Fruit fly (Drosophila melanogaster) whole organism, embryonic: ENCODE results near the gene CG9691.

Source experiments
- Ada2b ChIP-seq: fragments of 200-800 bp; sonication (Bioruptor generic); IDR thresholded peaks from 2 replicates; pipeline ENCODE4 v1.3.6; 2022; ENCODE audit warnings: missing biosample characterization, missing genetic modification characterization
- Asciz ChIP-seq: fragments of 200-800 bp; sonication (Bioruptor generic); optimal IDR thresholded peaks from 2 replicates; lab custom pipeline; 2017; ENCODE audit warnings: missing biosample characterization, mild to moderate bottlenecking, missing genetic modification characterization, missing genetic modification reagents
- Awh ChIP-seq: fragments of 200-800 bp; sonication (Bioruptor generic); IDR thresholded peaks from 2 replicates; pipeline ENCODE4, ENCODE4 v1.3.6; 2022; ENCODE audit warnings: missing biosample characterization, missing genetic modification characterization
- CG10565 ChIP-seq: fragments of 200-800 bp; sonication (Bioruptor generic); optimal IDR thresholded peaks from 3 replicates; lab custom pipeline; 2016; ENCODE audit warnings: missing biosample characterization, mild to moderate bottlenecking, missing genetic modification characterization
- CG1233 ChIP-seq: fragments of 200-800 bp; sonication (Bioruptor generic); optimal IDR thresholded peaks from 4 replicates; lab custom pipeline; 2018; ENCODE audit warnings: missing biosample characterization, mild to moderate bottlenecking, missing genetic modification characterization
- CG12744 ChIP-seq: fragments of 200-800 bp; sonication (Bioruptor generic); optimal IDR thresholded peaks from 2 replicates; lab custom pipeline; 2016; ENCODE audit warnings: missing biosample characterization, missing genetic modification characterization
- CG12769 ChIP-seq: fragments of 200-800 bp; sonication (Bioruptor generic); optimal IDR thresholded peaks from 2 replicates; lab custom pipeline; 2019; ENCODE audit warnings: missing biosample characterization, mild to moderate bottlenecking, missing genetic modification characterization, moderate library complexity
- CG14860 ChIP-seq: fragments of 200-800 bp; sonication (Bioruptor generic); IDR thresholded peaks from 3 replicates; pipeline ENCODE4 v1.3.6; 2022; ENCODE audit warnings: missing biosample characterization, missing genetic modification characterization; ENCODE audit not compliant: partially characterized antibody
- CG15269 ChIP-seq: fragments of 200-800 bp; sonication (Bioruptor generic); optimal IDR thresholded peaks from 2 replicates; lab custom pipeline; 2018; ENCODE audit warnings: missing biosample characterization, mild to moderate bottlenecking, missing genetic modification characterization, moderate library complexity
- CG17328 ChIP-seq: fragments of 200-800 bp; sonication (Bioruptor generic); IDR thresholded peaks from 2 replicates; pipeline ENCODE4 v1.3.6; 2022; ENCODE audit warnings: missing biosample characterization, missing genetic modification characterization
- CG2129 ChIP-seq: fragments of 200-800 bp; sonication (Bioruptor generic); IDR thresholded peaks from 2 replicates; pipeline ENCODE4 v1.3.6; 2022; ENCODE audit warnings: missing biosample characterization, missing genetic modification characterization; ENCODE audit not compliant: partially characterized antibody
- CG3163 ChIP-seq: fragments of 200-800 bp; sonication (Bioruptor generic); optimal IDR thresholded peaks from 3 replicates; lab custom pipeline; 2016; ENCODE audit warnings: missing biosample characterization, missing genetic modification characterization
- CG4360 ChIP-seq: fragments of 200-800 bp; sonication (Bioruptor generic); IDR thresholded peaks from 2 replicates; pipeline ENCODE4 v1.3.6; 2022; ENCODE audit warnings: missing biosample characterization, missing genetic modification characterization
- CG4707 ChIP-seq: fragments of 200-800 bp; sonication (Bioruptor generic); optimal IDR thresholded peaks from 2 replicates; lab custom pipeline; 2018; ENCODE audit warnings: missing biosample characterization, mild to moderate bottlenecking, missing genetic modification characterization, moderate library complexity
- CG6683 ChIP-seq: fragments of 200-800 bp; sonication (Bioruptor generic); optimal IDR thresholded peaks from 2 replicates; lab custom pipeline; 2017; ENCODE audit warnings: missing biosample characterization, mild to moderate bottlenecking, missing genetic modification characterization, missing genetic modification reagents
- CG7271 ChIP-seq: fragments of 200-800 bp; sonication (Bioruptor generic); optimal IDR thresholded peaks from 2 replicates; lab custom pipeline; 2018; ENCODE audit warnings: missing biosample characterization, mild to moderate bottlenecking, missing genetic modification characterization, moderate library complexity
- CG7357 ChIP-seq: fragments of 200-800 bp; sonication (Bioruptor generic); IDR thresholded peaks from 3 replicates; pipeline ENCODE4 v1.3.6; 2022; ENCODE audit warnings: missing biosample characterization, missing genetic modification characterization
- CG7556 ChIP-seq: fragments of 200-800 bp; sonication (Bioruptor generic); optimal IDR thresholded peaks from 2 replicates; lab custom pipeline; 2017; ENCODE audit warnings: missing biosample characterization, mild to moderate bottlenecking, missing genetic modification characterization
- CG8359 ChIP-seq: fragments of 200-800 bp; sonication (Bioruptor generic); optimal IDR thresholded peaks from 2 replicates; lab custom pipeline; 2017; ENCODE audit warnings: missing biosample characterization, mild to moderate bottlenecking, missing genetic modification characterization, borderline replicate concordance
- CG9932 ChIP-seq: fragments of 200-800 bp; sonication (Bioruptor generic); IDR thresholded peaks from 2 replicates; pipeline ENCODE4 v1.3.6; 2022; ENCODE audit warnings: missing biosample characterization, missing genetic modification characterization
- Dref ChIP-seq: fragments of 200-800 bp; sonication (Bioruptor generic); IDR thresholded peaks from 2 replicates; pipeline ENCODE4 v1.3.6; 2022; ENCODE audit warnings: missing biosample characterization, missing genetic modification characterization
- E2f1 ChIP-seq: fragments of 200-800 bp; sonication (Bioruptor generic); IDR thresholded peaks from 2 replicates; pipeline ENCODE4 v1.3.6; 2022; ENCODE audit warnings: missing biosample characterization, missing genetic modification characterization
- Eip74EF ChIP-seq, 2 experiments: fragments of 200-800 bp in 1 of 2; fragments of >200 bp in 1 of 2; sonication (Bioruptor generic) in 1 of 2; optimal IDR thresholded peaks; 2 replicates each; lab custom pipeline; 2017 to 2019; ENCODE audit warnings: missing biosample characterization in 2 of 2, missing genetic modification characterization in 2 of 2, mild to moderate bottlenecking in 1 of 2, moderate library complexity in 1 of 2
- Fer3 ChIP-seq: fragments of 200-800 bp; sonication (Bioruptor generic); optimal IDR thresholded peaks from 2 replicates; lab custom pipeline; 2018; ENCODE audit warnings: missing biosample characterization, mild to moderate bottlenecking, missing genetic modification characterization, moderate library complexity
- Hmx ChIP-seq: fragments of 200-800 bp; sonication (Bioruptor generic); optimal IDR thresholded peaks from 2 replicates; lab custom pipeline; 2016; ENCODE audit warnings: missing biosample characterization, missing genetic modification characterization
- Hsf ChIP-seq: fragments of 200-800 bp; sonication (Bioruptor generic); optimal IDR thresholded peaks from 3 replicates; lab custom pipeline; 2016; ENCODE audit warnings: missing biosample characterization, missing genetic modification characterization
- Lim3 ChIP-seq: fragments of 200-800 bp; sonication (Bioruptor generic); IDR thresholded peaks from 2 replicates; pipeline ENCODE4 v1.3.6; 2022; ENCODE audit warnings: missing biosample characterization, missing genetic modification characterization
- Med ChIP-seq: fragments of 200-800 bp; sonication (Bioruptor generic); peaks from one replicate; lab custom pipeline; 2016; ENCODE audit warnings: missing biosample characterization, missing genetic modification characterization, mild to moderate bottlenecking, inconsistent platforms, moderate library complexity
- Mrtf ChIP-seq: fragments of 200-800 bp; sonication (Bioruptor generic); IDR thresholded peaks from 3 replicates; pipeline ENCODE4 v1.3.6; 2022; ENCODE audit warnings: missing biosample characterization, missing genetic modification characterization
- NFAT ChIP-seq: fragments of 200-800 bp; sonication (Bioruptor generic); IDR thresholded peaks from 2 replicates; pipeline ENCODE4 v1.3.6; 2022; ENCODE audit warnings: missing biosample characterization, missing genetic modification characterization
- Optix ChIP-seq: fragments of 200-800 bp; sonication (Bioruptor generic); IDR thresholded peaks from 3 replicates; pipeline ENCODE4 v1.3.6; 2022; ENCODE audit warnings: missing biosample characterization, missing genetic modification characterization
- ap ChIP-seq: fragments of 200-800 bp; sonication (Bioruptor generic); IDR thresholded peaks from 2 replicates; pipeline ENCODE4 v1.3.6; 2022; ENCODE audit warnings: missing biosample characterization, missing genetic modification characterization
- ato ChIP-seq: fragments of 200-800 bp; sonication (Bioruptor generic); IDR thresholded peaks from 2 replicates; pipeline ENCODE4 v1.3.6; 2022; ENCODE audit warnings: missing biosample characterization, missing genetic modification characterization; ENCODE audit not compliant: partially characterized antibody
- bab2 ChIP-seq: fragments of 200-800 bp; sonication (Bioruptor generic); optimal IDR thresholded peaks from 2 replicates; lab custom pipeline; 2016; ENCODE audit warnings: missing biosample characterization, missing genetic modification characterization
- btn ChIP-seq: fragments of 200-800 bp; sonication (Bioruptor generic); optimal IDR thresholded peaks from 2 replicates; lab custom pipeline; 2016; ENCODE audit warnings: missing biosample characterization, missing genetic modification characterization
- croc ChIP-seq: fragments of 200-800 bp; sonication (Bioruptor generic); conservative IDR thresholded peaks from 3 replicates; pipeline ENCODE4 v1.3.6; 2022; ENCODE audit warnings: missing biosample characterization, missing genetic modification characterization
- crol ChIP-seq: fragments of 200-800 bp; sonication (Bioruptor generic); IDR thresholded peaks from 2 replicates; pipeline ENCODE4 v1.3.6; 2022; ENCODE audit warnings: missing biosample characterization, missing genetic modification characterization
- eve ChIP-seq, 2 experiments: fragments of >200 bp; optimal IDR thresholded peaks; 2 replicates each; lab custom pipeline; 2017; ENCODE audit warnings: missing biosample characterization in 2 of 2, missing genetic modification characterization in 2 of 2
- gcm2 ChIP-seq: fragments of 200-800 bp; sonication (Bioruptor generic); optimal IDR thresholded peaks from 2 replicates; lab custom pipeline; 2016; ENCODE audit warnings: missing biosample characterization, missing genetic modification characterization
- grn ChIP-seq: fragments of 200-800 bp; sonication (Bioruptor generic); optimal IDR thresholded peaks from 3 replicates; lab custom pipeline; 2017; ENCODE audit warnings: missing biosample characterization, missing genetic modification characterization
- hb ChIP-seq: fragments of 200-800 bp; sonication (Bioruptor generic); IDR thresholded peaks from 3 replicates; pipeline ENCODE4 v1.3.6; 2022; ENCODE audit warnings: missing biosample characterization, missing genetic modification characterization; ENCODE audit not compliant: partially characterized antibody
- otp ChIP-seq: fragments of 200-800 bp; sonication (Bioruptor generic); IDR thresholded peaks from 3 replicates; pipeline ENCODE4, ENCODE4 v1.3.6; 2022; ENCODE audit warnings: missing biosample characterization, missing genetic modification characterization
- pum ChIP-seq: fragments of 200-800 bp; sonication (Bioruptor generic); optimal IDR thresholded peaks from 2 replicates; lab custom pipeline; 2016; ENCODE audit warnings: missing biosample characterization, missing genetic modification characterization
- sc ChIP-seq, 3 experiments: fragments of >200 bp in 2 of 3; fragments of 200-800 bp in 1 of 3; sonication (Bioruptor generic) in 1 of 3; optimal IDR thresholded peaks; 2 replicates in 2 of 3; 3 replicates in 1 of 3; lab custom pipeline; 2017; ENCODE audit warnings: mild to moderate bottlenecking in 1 of 3, missing biosample characterization in 1 of 3, missing genetic modification characterization in 1 of 3, missing genetic modification reagents in 1 of 3
- sens ChIP-seq: fragments of 200-800 bp; sonication (Bioruptor generic); peaks from one replicate; lab custom pipeline; 2016; ENCODE audit warnings: missing biosample characterization, missing genetic modification characterization
- sima ChIP-seq: fragments of 200-800 bp; sonication (Bioruptor generic); optimal IDR thresholded peaks from 2 replicates; lab custom pipeline; 2016; ENCODE audit warnings: missing biosample characterization, missing genetic modification characterization
- slbo ChIP-seq: fragments of 200-800 bp; sonication (Bioruptor generic); IDR thresholded peaks from 2 replicates; pipeline ENCODE4 v1.3.6; 2022; ENCODE audit warnings: missing biosample characterization, missing genetic modification characterization
- stc ChIP-seq: fragments of 200-800 bp; sonication (Bioruptor generic); IDR thresholded peaks from 2 replicates; pipeline ENCODE4 v1.3.6; 2022; ENCODE audit warnings: missing biosample characterization, missing genetic modification characterization
- tll ChIP-seq, 2 experiments: fragments of 200-800 bp in 1 of 2; fragments of >200 bp in 1 of 2; sonication (Bioruptor generic) in 1 of 2; optimal IDR thresholded peaks; 2 replicates each; lab custom pipeline; 2017 to 2019; ENCODE audit warnings: missing biosample characterization in 2 of 2, missing genetic modification characterization in 2 of 2, mild to moderate bottlenecking in 1 of 2, moderate library complexity in 1 of 2
- usp ChIP-seq: fragments of >200 bp; optimal IDR thresholded peaks from 2 replicates; lab custom pipeline; 2017; ENCODE audit warnings: missing biosample characterization, missing genetic modification characterization
- wek ChIP-seq: fragments of 200-800 bp; sonication (Bioruptor generic); optimal IDR thresholded peaks from 3 replicates; lab custom pipeline; 2018; ENCODE audit warnings: missing biosample characterization, mild to moderate bottlenecking, missing genetic modification characterization, moderate library complexity

The CG9691 gene

DNA sequence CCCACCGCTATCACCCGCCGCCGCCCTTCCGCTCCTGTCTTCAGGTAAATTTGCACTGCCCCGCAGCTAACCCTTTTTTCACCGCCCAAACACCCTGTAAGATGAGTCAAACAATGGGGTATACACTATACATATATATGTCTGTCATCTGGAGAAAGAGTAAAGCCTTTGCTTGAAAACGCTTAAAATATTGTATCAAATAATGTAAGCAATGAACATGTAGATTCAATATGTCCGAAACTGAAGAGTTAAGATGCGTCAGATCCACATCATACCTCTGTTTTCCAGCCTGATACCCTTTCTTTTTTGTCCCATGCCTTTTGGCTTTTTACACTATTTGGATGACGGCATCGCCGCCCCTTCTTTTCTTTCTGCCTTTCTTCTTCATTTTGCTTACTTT is 8.6 kb downstream of the CG9691 start (continued):
- no peak for TF ChIP-seq CG10565 (GFP tag; lab: Kevin White, UChicago)
- TF ChIP-seq CG4707 (GFP tag; lab: Kevin White, UChicago): no peak
- TF ChIP-seq CG9932 (GFP tag; lab: Robert Waterston, UW): peak; percentile 33; the same call in 1 of the 2 replicates
- TF ChIP-seq CG4360 (GFP tag; lab: Robert Waterston, UW): no peak
- TF ChIP-seq gcm2 (GFP tag; lab: Kevin White, UChicago): no peak
- TF ChIP-seq CG1233 (GFP tag; lab: Kevin White, UChicago): no peak
- TF ChIP-seq Med (GFP tag; lab: Kevin White, UChicago): peak; percentile 80
- no peak for TF ChIP-seq NFAT (GFP tag; lab: Robert Waterston, UW)
- peak; percentile 69 for TF ChIP-seq Ada2b
- 0 out of 2 replicates have a peak, but pooled peaks have one; percentile 10 for TF ChIP-seq CG17328 (GFP tag; lab: Robert Waterston, UW)
- TF ChIP-seq CG8359 (GFP tag; lab: Kevin White, UChicago): no peak
- TF ChIP-seq sima (GFP tag; lab: Kevin White, UChicago): no peak
- no peak for TF ChIP-seq eve (GFP tag; optimal IDR thresholded peaks at IDR 0.05; lab: Kevin White, UChicago)
- TF ChIP-seq slbo: peak; percentile 69
- no peak for TF ChIP-seq wek (GFP tag; lab: Kevin White, UChicago)
- no peak for TF ChIP-seq Lim3
- no peak for TF ChIP-seq crol (GFP tag; lab: Robert Waterston, UW)
- no peak for TF ChIP-seq Hsf (GFP tag; lab: Kevin White, UChicago)
- 0 out of 3 replicates have a peak, but pooled peaks have one; percentile 41 for TF ChIP-seq otp (GFP tag; lab: Robert Waterston, UW)
- TF ChIP-seq Asciz (GFP tag; lab: Kevin White, UChicago): no peak
- no peak for TF ChIP-seq Hmx
- TF ChIP-seq Mrtf (GFP tag; lab: Robert Waterston, UW): 0 out of 3 replicates have a peak, but pooled peaks have one; percentile 25
- 0 out of 2 replicates have a peak, but pooled peaks have one; percentile 10 for TF ChIP-seq ap (GFP tag; lab: Robert Waterston, UW)
- TF ChIP-seq sc (optimal IDR thresholded peaks at IDR 0.05; lab: Kevin White, UChicago): no peak
- TF ChIP-seq sc (GFP tag; optimal IDR thresholded peaks at IDR 0.05; lab: Kevin White, UChicago): no peak
- TF ChIP-seq usp (GFP tag; lab: Kevin White, UChicago): no peak
- TF ChIP-seq grn (GFP tag; lab: Kevin White, UChicago): no peak
- no peak for TF ChIP-seq Eip74EF (GFP tag; optimal IDR thresholded peaks at IDR 0.05; lab: Kevin White, UChicago)
- no peak for TF ChIP-seq CG7357 (GFP tag; lab: Robert Waterston, UW)
- TF ChIP-seq sens (GFP tag; lab: Kevin White, UChicago): peak; percentile 66
- TF ChIP-seq CG15269 (tag; lab: Kevin White, UChicago): peak; percentile 38
- no peak for TF ChIP-seq CG3163 (GFP tag; lab: Kevin White, UChicago)
- TF ChIP-seq hb (GFP tag; lab: Robert Waterston, UW): no peak
- no peak for TF ChIP-seq croc (GFP tag; lab: Robert Waterston, UW)
- no peak for TF ChIP-seq pum
- TF ChIP-seq CG12744 (GFP tag; lab: Kevin White, UChicago): no peak
- TF ChIP-seq CG7556: no peak
- TF ChIP-seq Optix: no peak
- TF ChIP-seq Fer3 (tag; lab: Kevin White, UChicago): peak; percentile 34
- no peak for TF ChIP-seq bab2 (GFP tag; lab: Kevin White, UChicago)
- peak; percentile 52 for TF ChIP-seq CG12769 (tag; lab: Kevin White, UChicago)
- TF ChIP-seq ato (GFP tag; lab: Robert Waterston, UW): no peak
- no peak for TF ChIP-seq CG14860 (GFP tag; lab: Robert Waterston, UW)
- peak; percentile 61 for TF ChIP-seq E2f1 (GFP tag; lab: Robert Waterston, UW)
- no peak for TF ChIP-seq Awh (GFP tag; lab: Robert Waterston, UW)
- no peak for TF ChIP-seq stc (GFP tag; lab: Robert Waterston, UW)
- TF ChIP-seq btn: no peak
- no peak for TF ChIP-seq CG7271 (tag; lab: Kevin White, UChicago)
- TF ChIP-seq CG6683 (GFP tag; lab: Kevin White, UChicago): no peak
- TF ChIP-seq Dref (GFP tag; lab: Robert Waterston, UW): no peak
- no peak for TF ChIP-seq CG2129 (GFP tag; lab: Robert Waterston, UW)
- TF ChIP-seq tll (GFP tag; optimal IDR thresholded peaks at IDR 0.05; lab: Kevin White, UChicago): no peak
